Fruit fly (Drosophila melanogaster) whole organism, wandering third instar larva: Measurements from ENCODE around the gene Gpdh1.

Source experiments
- Abd-B ChIP-seq: fragments of >200 bp; optimal IDR thresholded peaks from 2 replicates; lab custom pipeline; 2017; ENCODE audit warnings: missing biosample characterization, missing genetic modification characterization
- CG32264 ChIP-seq: fragments of 200-800 bp; sonication (Bioruptor generic); optimal IDR thresholded peaks from 2 replicates; lab custom pipeline; 2016; ENCODE audit warnings: missing biosample characterization, missing genetic modification characterization
- CG9705 ChIP-seq: fragments of 200-800 bp; sonication (Bioruptor generic); optimal IDR thresholded peaks from 2 replicates; lab custom pipeline; 2018; ENCODE audit warnings: missing biosample characterization, mild to moderate bottlenecking, missing genetic modification characterization
- CrebA ChIP-seq: fragments of 200-800 bp; sonication (Bioruptor generic); optimal IDR thresholded peaks from 2 replicates; lab custom pipeline; 2016; ENCODE audit warnings: missing biosample characterization, mild to moderate bottlenecking, missing genetic modification characterization, borderline replicate concordance
- GATAd ChIP-seq: sonication (Bioruptor generic); optimal IDR thresholded peaks from 2 replicates; lab custom pipeline; 2016; ENCODE audit warnings: missing biosample characterization, missing genetic modification characterization
- HLH106 ChIP-seq: fragments of 200-800 bp; optimal IDR thresholded peaks from 3 replicates; lab custom pipeline; 2019; ENCODE audit warnings: missing biosample characterization, mild to moderate bottlenecking, missing genetic modification characterization, moderate library complexity
- Hnf4 ChIP-seq: fragments of 200-800 bp; sonication (Bioruptor generic); optimal IDR thresholded peaks from 2 replicates; lab custom pipeline; 2016; ENCODE audit warnings: missing biosample characterization, mild to moderate bottlenecking, missing genetic modification characterization
- Hr78 ChIP-seq: fragments of >200 bp; optimal IDR thresholded peaks from 2 replicates; lab custom pipeline; 2017; ENCODE audit warnings: missing biosample characterization, missing genetic modification characterization
- Hr83 ChIP-seq: fragments of 200-300 bp; sonication (Bioruptor generic); optimal IDR thresholded peaks from 2 replicates; lab custom pipeline; 2016; ENCODE audit warnings: missing biosample characterization, mild to moderate bottlenecking, missing genetic modification characterization, moderate library complexity; ENCODE audit not compliant: poor library complexity, severe bottlenecking
- Jra ChIP-seq: sonication (Bioruptor generic); optimal IDR thresholded peaks from 2 replicates; lab custom pipeline; 2016; ENCODE audit warnings: missing biosample characterization, missing genetic modification characterization
- Mio ChIP-seq: sonication (Bioruptor generic); optimal IDR thresholded peaks from 2 replicates; lab custom pipeline; 2016; ENCODE audit warnings: missing biosample characterization, missing genetic modification characterization
- N ChIP-seq: fragments of >200 bp; optimal IDR thresholded peaks from 2 replicates; lab custom pipeline; 2018; ENCODE audit warnings: missing biosample characterization, missing external identifiers, missing genetic modification characterization
- OdsH ChIP-seq: fragments of 200-800 bp; sonication (Bioruptor generic); optimal IDR thresholded peaks from 2 replicates; lab custom pipeline; 2016; ENCODE audit warnings: missing biosample characterization, mild to moderate bottlenecking, missing genetic modification characterization
- Rel ChIP-seq, 2 experiments: fragments of 200-800 bp; sonication (Bioruptor generic) in 1 of 2; optimal IDR thresholded peaks; 2 replicates in 1 of 2; 3 replicates in 1 of 2; lab custom pipeline; 2016 to 2019; ENCODE audit warnings: mild to moderate bottlenecking in 2 of 2, missing biosample characterization in 2 of 2, missing genetic modification characterization in 2 of 2, moderate library complexity in 1 of 2
- Sp1 ChIP-seq: fragments of 200-800 bp; sonication (Bioruptor generic); optimal IDR thresholded peaks from 3 replicates; lab custom pipeline; 2019; ENCODE audit warnings: missing biosample characterization, mild to moderate bottlenecking, missing genetic modification characterization, moderate library complexity
- Vsx2 ChIP-seq: fragments of 200-300, 225-300 bp; sonication (Bioruptor generic); optimal IDR thresholded peaks from 2 replicates; lab custom pipeline; 2018; ENCODE audit warnings: missing biosample characterization, missing genetic modification characterization; ENCODE audit not compliant: partially characterized antibody
- br ChIP-seq: fragments of 200-800 bp; sonication (Bioruptor generic); optimal IDR thresholded peaks from 2 replicates; lab custom pipeline; 2016; ENCODE audit warnings: missing biosample characterization, missing genetic modification characterization
- brk ChIP-seq: fragments of 200-800 bp; sonication (Bioruptor generic); optimal IDR thresholded peaks from 2 replicates; lab custom pipeline; 2016; ENCODE audit warnings: missing biosample characterization, mild to moderate bottlenecking, missing genetic modification characterization
- dmrt93B ChIP-seq: fragments of 200-800 bp; sonication (Bioruptor generic); optimal IDR thresholded peaks from 2 replicates; lab custom pipeline; 2018; ENCODE audit warnings: missing biosample characterization, mild to moderate bottlenecking, missing genetic modification characterization
- dsf ChIP-seq: sonication (Bioruptor generic); optimal IDR thresholded peaks from 2 replicates; lab custom pipeline; 2016; ENCODE audit warnings: missing biosample characterization, missing genetic modification characterization, borderline replicate concordance
- foxo ChIP-seq, 2 experiments: fragments of 200-800 bp; sonication (Bioruptor generic); optimal IDR thresholded peaks; 2 replicates in 1 of 2; 3 replicates in 1 of 2; lab custom pipeline; 2016 to 2017; ENCODE audit warnings: missing biosample characterization in 2 of 2, missing genetic modification characterization in 2 of 2
- fru ChIP-seq: fragments of 200-800 bp; sonication (Bioruptor generic); optimal IDR thresholded peaks from 3 replicates; lab custom pipeline; 2016; ENCODE audit warnings: missing biosample characterization, mild to moderate bottlenecking, missing genetic modification characterization
- h ChIP-seq: fragments of 200-800 bp; sonication (Bioruptor generic); optimal IDR thresholded peaks from 3 replicates; lab custom pipeline; 2016; ENCODE audit warnings: missing biosample characterization, mild to moderate bottlenecking, missing genetic modification characterization
- jim ChIP-seq: fragments of 175-275, 200-325 bp; sonication (Bioruptor generic); optimal IDR thresholded peaks from 2 replicates; lab custom pipeline; 2016; ENCODE audit warnings: missing biosample characterization, mild to moderate bottlenecking, missing genetic modification characterization
- pan ChIP-seq: fragments of >200 bp; optimal IDR thresholded peaks from 2 replicates; lab custom pipeline; 2017
- psq ChIP-seq: fragments of 200-800 bp; sonication (Bioruptor generic); optimal IDR thresholded peaks from 3 replicates; lab custom pipeline; 2017; ENCODE audit warnings: missing biosample characterization, mild to moderate bottlenecking, missing genetic modification characterization, moderate library complexity
- sage ChIP-seq: fragments of 200-800 bp; sonication (Bioruptor generic); optimal IDR thresholded peaks from 2 replicates; lab custom pipeline; 2016; ENCODE audit warnings: missing biosample characterization, mild to moderate bottlenecking, missing genetic modification characterization
- sv ChIP-seq: fragments of 200-800 bp; sonication (Bioruptor generic); optimal IDR thresholded peaks from 3 replicates; lab custom pipeline; 2016; ENCODE audit warnings: missing biosample characterization, missing genetic modification characterization
- tai ChIP-seq: sonication (Bioruptor generic); optimal IDR thresholded peaks from 2 replicates; lab custom pipeline; 2016; ENCODE audit warnings: missing biosample characterization, missing genetic modification characterization
- usp ChIP-seq: fragments of >200 bp; optimal IDR thresholded peaks from 2 replicates; lab custom pipeline; 2017; ENCODE audit warnings: missing biosample characterization, missing genetic modification characterization
- woc ChIP-seq: sonication (Bioruptor generic); optimal IDR thresholded peaks from 2 replicates; lab custom pipeline; 2016; ENCODE audit warnings: missing biosample characterization, mild to moderate bottlenecking, missing genetic modification characterization

Gene Gpdh1

DNA sequence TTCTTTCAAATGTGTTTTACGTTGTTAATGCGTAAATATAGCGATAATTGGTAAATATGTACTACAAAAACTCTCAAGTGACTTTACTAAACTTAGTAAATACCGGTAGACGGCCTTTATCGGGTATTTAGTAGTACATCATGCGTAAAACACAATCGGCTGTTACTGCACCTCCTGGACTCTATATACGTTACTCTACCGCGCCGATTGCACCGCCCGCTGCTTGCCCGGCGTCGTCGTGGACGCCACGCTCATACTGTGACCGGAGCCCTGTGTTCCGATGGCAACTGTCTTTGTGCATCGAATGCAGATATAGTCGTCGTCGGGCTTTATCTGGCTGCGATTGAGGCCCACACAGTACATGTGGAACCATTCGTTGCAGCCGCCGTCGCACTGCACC lies 47.0 kb downstream of the Gpdh1 start:
- TF ChIP-seq Mio (GFP tag; lab: Kevin White, UChicago) (no peak), Vsx2 (GFP tag; lab: Kevin White, UChicago) (no peak), brk (GFP tag; lab: Kevin White, UChicago) (no peak), fru (GFP tag; lab: Kevin White, UChicago) (no peak), sv (GFP tag; lab: Kevin White, UChicago) (no peak), dsf (no peak), Jra (no peak), tai (no peak), Hnf4 (GFP tag; lab: Kevin White, UChicago) (no peak), N (GFP tag; lab: Kevin White, UChicago) (no peak)

DNA sequence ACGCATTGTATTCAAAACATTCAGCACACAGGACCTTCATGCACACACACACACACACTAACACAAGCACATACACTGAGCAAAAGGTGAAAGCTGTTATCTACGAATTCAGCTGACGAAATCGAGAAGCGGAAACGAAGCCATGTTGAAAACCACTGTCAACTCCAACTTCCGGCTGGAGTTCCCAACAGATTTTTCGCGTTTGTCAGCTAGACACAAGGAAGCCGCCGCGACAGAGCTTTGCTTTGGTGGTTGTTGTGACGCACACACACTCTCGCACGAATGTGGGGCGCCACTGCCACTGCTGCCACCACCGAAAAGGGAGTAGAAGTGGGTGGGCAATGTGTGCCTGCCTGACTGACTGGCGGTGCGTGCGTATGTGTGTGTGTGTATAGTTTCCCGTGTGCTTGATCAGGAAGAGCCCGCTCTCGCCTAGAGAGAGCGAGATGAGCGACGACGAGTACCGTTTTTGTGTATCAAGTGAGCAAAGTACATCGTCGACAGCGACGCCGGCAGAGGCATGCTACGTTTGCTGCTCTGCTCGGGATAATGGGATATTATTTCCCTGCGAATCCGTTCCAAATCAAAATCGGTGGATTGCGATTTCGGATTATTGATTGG lies 54.3 kb downstream of the Gpdh1 start:
- TF ChIP-seq sage (GFP tag; lab: Kevin White, UChicago): no peak
- TF ChIP-seq psq (GFP tag; lab: Kevin White, UChicago): no peak
- TF ChIP-seq N (GFP tag; lab: Kevin White, UChicago): peak; percentile 34
- no peak for TF ChIP-seq foxo (GFP tag; optimal IDR thresholded peaks at IDR 0.05; lab: Kevin White, UChicago)
- TF ChIP-seq HLH106 (tag; lab: Kevin White, UChicago): peak; percentile 3
- TF ChIP-seq Abd-B (GFP tag; lab: Kevin White, UChicago): no peak
- TF ChIP-seq sv (GFP tag; lab: Kevin White, UChicago): no peak
- no peak for TF ChIP-seq GATAd (GFP tag; lab: Kevin White, UChicago)
- peak; percentile 5 for TF ChIP-seq CG9705
- TF ChIP-seq woc: no peak
- no peak for TF ChIP-seq usp (GFP tag; lab: Kevin White, UChicago)
- peak; percentile 49 for TF ChIP-seq Sp1 (GFP tag; lab: Kevin White, UChicago)
- TF ChIP-seq dsf: no peak
- TF ChIP-seq fru (GFP tag; lab: Kevin White, UChicago): peak; percentile 8
- no peak for TF ChIP-seq CG32264
- TF ChIP-seq Hr83: peak; percentile 34
- no peak for TF ChIP-seq Mio (GFP tag; lab: Kevin White, UChicago)
- TF ChIP-seq CrebA (GFP tag; lab: Kevin White, UChicago): no peak
- TF ChIP-seq Rel (GFP tag; optimal IDR thresholded peaks at IDR 0.05; lab: Kevin White, UChicago): no peak
- TF ChIP-seq Rel (tag; optimal IDR thresholded peaks at IDR 0.05; lab: Kevin White, UChicago): no peak
- TF ChIP-seq jim (GFP tag; lab: Kevin White, UChicago): no peak
- TF ChIP-seq dmrt93B (GFP tag; lab: Kevin White, UChicago): no peak
- no peak for TF ChIP-seq Jra
- peak; percentile 9 for TF ChIP-seq br (GFP tag; lab: Kevin White, UChicago)
- peak; percentile 6 for TF ChIP-seq OdsH (GFP tag; lab: Kevin White, UChicago)
- peak; percentile 13 for TF ChIP-seq h (GFP tag; lab: Kevin White, UChicago)

DNA sequence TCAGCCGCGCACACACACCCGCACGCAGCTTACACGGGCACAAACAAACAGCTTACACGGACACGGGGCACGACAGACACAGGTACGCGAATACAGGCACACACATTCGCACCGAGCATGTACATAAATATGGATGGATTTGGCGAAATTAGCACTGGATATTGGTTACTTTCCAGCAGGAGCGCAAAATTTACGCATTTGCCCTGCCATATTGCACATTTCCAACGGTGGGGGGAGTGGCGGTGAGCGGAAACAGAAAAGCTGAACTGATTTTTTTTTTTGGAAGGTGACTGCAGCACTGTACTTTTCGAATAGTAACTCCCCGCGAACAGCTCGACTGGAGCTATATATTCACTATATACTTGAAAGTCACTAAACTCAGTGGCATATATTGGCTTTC lies 54.9 kb downstream of the Gpdh1 start:
- no peak for TF ChIP-seq sv (GFP tag; lab: Kevin White, UChicago)
- TF ChIP-seq CrebA (GFP tag; lab: Kevin White, UChicago): no peak
- TF ChIP-seq pan (lab: Kevin White, UChicago): no peak
- TF ChIP-seq Hr83: peak; percentile 18
- TF ChIP-seq Hr78: no peak
- TF ChIP-seq, all 38 proteins: peak for 1
